Fruit fly (Drosophila melanogaster) whole organism, embryonic: ENCODE results near the gene CG43367.

Source experiments
- CG10274 ChIP-seq: fragments of 200-800 bp; sonication (Bioruptor generic); optimal IDR thresholded peaks from 3 replicates; lab custom pipeline; 2017; ENCODE audit warnings: missing biosample characterization, mild to moderate bottlenecking, missing genetic modification characterization
- CG11085 ChIP-seq: fragments of 200-800 bp; sonication (Bioruptor generic); IDR thresholded peaks from 2 replicates; pipeline ENCODE4 v1.3.6; 2022; ENCODE audit warnings: missing biosample characterization, missing genetic modification characterization
- CG12071 ChIP-seq: fragments of 200-800 bp; sonication (Bioruptor generic); optimal IDR thresholded peaks from 3 replicates; lab custom pipeline; 2018; ENCODE audit warnings: missing biosample characterization, mild to moderate bottlenecking, missing genetic modification characterization
- CG12104 ChIP-seq: fragments of 200-800 bp; sonication (Bioruptor generic); optimal IDR thresholded peaks from 3 replicates; lab custom pipeline; 2016; ENCODE audit warnings: missing biosample characterization, missing genetic modification characterization
- CG13123 ChIP-seq: fragments of 200-800 bp; sonication (Bioruptor generic); optimal IDR thresholded peaks from 2 replicates; lab custom pipeline; 2016; ENCODE audit warnings: missing biosample characterization, missing genetic modification characterization
- CG14441 ChIP-seq: fragments of 200-800 bp; sonication (Bioruptor generic); IDR thresholded peaks from 2 replicates; pipeline ENCODE4 v1.3.6; 2022; ENCODE audit warnings: missing biosample characterization, missing genetic modification characterization
- CG14710 ChIP-seq: fragments of 200-800 bp; sonication (Bioruptor generic); optimal IDR thresholded peaks from 3 replicates; lab custom pipeline; 2019; ENCODE audit warnings: missing biosample characterization, mild to moderate bottlenecking, missing genetic modification characterization, moderate library complexity
- CG14860 ChIP-seq: fragments of 200-800 bp; sonication (Bioruptor generic); IDR thresholded peaks from 3 replicates; pipeline ENCODE4 v1.3.6; 2022; ENCODE audit warnings: missing biosample characterization, missing genetic modification characterization; ENCODE audit not compliant: partially characterized antibody
- CG17186 ChIP-seq: fragments of 200-800 bp; sonication (Bioruptor generic); optimal IDR thresholded peaks from 3 replicates; lab custom pipeline; 2017; ENCODE audit warnings: missing biosample characterization, missing genetic modification reagents, missing genetic modification characterization
- CG17361 ChIP-seq: fragments of 200-800 bp; sonication (Bioruptor generic); IDR thresholded peaks from 3 replicates; pipeline ENCODE4 v1.3.6; 2022; ENCODE audit warnings: missing biosample characterization, missing genetic modification characterization
- CG17568 ChIP-seq: fragments of 200-800 bp; sonication (Bioruptor generic); optimal IDR thresholded peaks from 2 replicates; lab custom pipeline; 2018; ENCODE audit warnings: missing biosample characterization, mild to moderate bottlenecking, missing genetic modification characterization, moderate library complexity
- CG18011 ChIP-seq: fragments of 200-800 bp; sonication (Bioruptor generic); optimal IDR thresholded peaks from 2 replicates; lab custom pipeline; 2017; ENCODE audit warnings: missing biosample characterization, missing genetic modification characterization, mild to moderate bottlenecking, moderate library complexity, missing genotype
- CG2199 ChIP-seq: fragments of 200-800 bp; sonication (Bioruptor generic); IDR thresholded peaks from 3 replicates; pipeline ENCODE4 v1.3.6; 2022; ENCODE audit warnings: missing biosample characterization, missing genetic modification characterization
- CG31365 ChIP-seq: fragments of 200-800 bp; sonication (Bioruptor generic); optimal IDR thresholded peaks from 2 replicates; lab custom pipeline; 2018; ENCODE audit warnings: missing biosample characterization, mild to moderate bottlenecking, missing genetic modification characterization
- CG3281 ChIP-seq: fragments of 200-800 bp; sonication (Bioruptor generic); optimal IDR thresholded peaks from 3 replicates; lab custom pipeline; 2017; ENCODE audit warnings: missing biosample characterization, mild to moderate bottlenecking, missing genetic modification characterization
- CG3838 ChIP-seq: fragments of 200-800 bp; sonication (Bioruptor generic); optimal IDR thresholded peaks from 3 replicates; lab custom pipeline; 2016; ENCODE audit warnings: missing biosample characterization, missing genetic modification characterization
- CG3995 ChIP-seq: fragments of 200-800 bp; sonication (Bioruptor generic); optimal IDR thresholded peaks from 3 replicates; lab custom pipeline; 2016; ENCODE audit warnings: missing biosample characterization, missing genetic modification characterization
- CG6254 ChIP-seq: fragments of 200-800 bp; sonication (Bioruptor generic); optimal IDR thresholded peaks from 3 replicates; lab custom pipeline; 2017; ENCODE audit warnings: mild to moderate bottlenecking, missing biosample characterization, missing genetic modification reagents, missing genetic modification characterization
- CG6813 ChIP-seq: fragments of 200-800 bp; sonication (Bioruptor generic); optimal IDR thresholded peaks from 2 replicates; lab custom pipeline; 2017; ENCODE audit warnings: missing biosample characterization, missing genetic modification characterization, mild to moderate bottlenecking, moderate library complexity, missing genetic modification reagents
- CG6854 ChIP-seq: fragments of 200-800 bp; sonication (Bioruptor generic); optimal IDR thresholded peaks from 3 replicates; lab custom pipeline; 2017; ENCODE audit warnings: missing biosample characterization, mild to moderate bottlenecking, missing genetic modification characterization
- CG9797 ChIP-seq: fragments of 200-800 bp; sonication (Bioruptor generic); optimal IDR thresholded peaks from 3 replicates; lab custom pipeline; 2018; ENCODE audit warnings: missing biosample characterization, mild to moderate bottlenecking, missing genetic modification characterization
- Dbx ChIP-seq: fragments of 200-800 bp; sonication (Bioruptor generic); IDR thresholded peaks from 3 replicates; pipeline ENCODE4 v1.3.6; 2022; ENCODE audit warnings: missing biosample characterization, missing genetic modification characterization
- Deaf1 ChIP-seq: fragments of 200-800 bp; optimal IDR thresholded peaks from 3 replicates; lab custom pipeline; 2019; ENCODE audit warnings: missing biosample characterization, mild to moderate bottlenecking, missing genetic modification characterization, moderate library complexity
- Hand ChIP-seq: fragments of 200-800 bp; sonication (Bioruptor generic); optimal IDR thresholded peaks from 2 replicates; lab custom pipeline; 2017; ENCODE audit warnings: mild to moderate bottlenecking, missing biosample characterization, missing genetic modification reagents, missing genetic modification characterization
- Hr78 ChIP-seq, 2 experiments: fragments of 200-800 bp in 1 of 2; fragments of >200 bp in 1 of 2; sonication (Bioruptor generic) in 1 of 2; optimal IDR thresholded peaks; 2 replicates each; lab custom pipeline; 2017 to 2019; ENCODE audit warnings: missing biosample characterization in 2 of 2, missing genetic modification characterization in 2 of 2, mild to moderate bottlenecking in 1 of 2, moderate library complexity in 1 of 2
- Jarid2 ChIP-seq: fragments of 200-800 bp; sonication (Bioruptor generic); optimal IDR thresholded peaks from 3 replicates; lab custom pipeline; 2017; ENCODE audit warnings: mild to moderate bottlenecking, missing biosample characterization, missing genetic modification reagents, missing genetic modification characterization
- MESR4 ChIP-seq: fragments of 200-800 bp; sonication (Bioruptor generic); optimal IDR thresholded peaks from 2 replicates; lab custom pipeline; 2018; ENCODE audit warnings: missing biosample characterization, mild to moderate bottlenecking, missing genetic modification characterization, moderate library complexity
- Neu2 ChIP-seq: fragments of 200-800 bp; sonication (Bioruptor generic); optimal IDR thresholded peaks from 3 replicates; lab custom pipeline; 2016; ENCODE audit warnings: missing biosample characterization, missing genetic modification characterization, borderline replicate concordance
- ara ChIP-seq: fragments of 200-800 bp; sonication (Bioruptor generic); IDR thresholded peaks from 2 replicates; pipeline ENCODE4 v1.3.6; 2022; ENCODE audit warnings: missing biosample characterization, missing genetic modification characterization
- ase ChIP-seq: fragments of 200-800 bp; sonication (Bioruptor generic); IDR thresholded peaks from 3 replicates; pipeline ENCODE4 v1.3.6; 2022; ENCODE audit warnings: missing biosample characterization, missing genetic modification characterization
- bbx ChIP-seq: fragments of 200-800 bp; sonication (Bioruptor generic); IDR thresholded peaks from 2 replicates; pipeline ENCODE4 v1.3.6; 2022; ENCODE audit warnings: missing biosample characterization, missing genetic modification characterization; ENCODE audit not compliant: partially characterized antibody
- bsh ChIP-seq, 2 experiments: fragments of 200-800 bp; sonication (Bioruptor generic); optimal IDR thresholded peaks; 2 replicates each; lab custom pipeline; 2017 to 2018; ENCODE audit warnings: mild to moderate bottlenecking in 2 of 2, missing biosample characterization in 2 of 2, missing genetic modification characterization in 2 of 2, moderate library complexity in 1 of 2
- dmrt99B ChIP-seq: fragments of 200-800 bp; sonication (Bioruptor generic); optimal IDR thresholded peaks from 2 replicates; lab custom pipeline; 2018; ENCODE audit warnings: missing biosample characterization, mild to moderate bottlenecking, missing genetic modification characterization, moderate library complexity
- dysf ChIP-seq: fragments of 200-800 bp; sonication (Bioruptor generic); IDR thresholded peaks from 3 replicates; pipeline ENCODE4 v1.3.6; 2022; ENCODE audit warnings: missing biosample characterization, missing genetic modification characterization
- eyg ChIP-seq: fragments of 200-800 bp; sonication (Bioruptor generic); optimal IDR thresholded peaks from 3 replicates; lab custom pipeline; 2016; ENCODE audit warnings: missing biosample characterization, missing genetic modification characterization
- fd96Cb ChIP-seq: fragments of 200-800 bp; sonication (Bioruptor generic); optimal IDR thresholded peaks from 2 replicates; lab custom pipeline; 2018; ENCODE audit warnings: missing biosample characterization, mild to moderate bottlenecking, missing genetic modification characterization, moderate library complexity
- fru ChIP-seq: fragments of >200 bp; optimal IDR thresholded peaks from 2 replicates; lab custom pipeline; 2017
- gem ChIP-seq: fragments of 200-800 bp; sonication (Bioruptor generic); optimal IDR thresholded peaks from 2 replicates; lab custom pipeline; 2019; ENCODE audit warnings: missing biosample characterization, mild to moderate bottlenecking, missing genetic modification characterization, moderate library complexity
- gsb ChIP-seq: fragments of 200-800 bp; sonication (Bioruptor generic); IDR thresholded peaks from 2 replicates; pipeline ENCODE4 v1.3.6; 2022; ENCODE audit warnings: missing biosample characterization, missing genetic modification characterization
- h ChIP-seq: fragments of >200 bp; optimal IDR thresholded peaks from 2 replicates; lab custom pipeline; 2017
- inv ChIP-seq: fragments of 200-800 bp; sonication (Bioruptor generic); IDR thresholded peaks from 2 replicates; pipeline ENCODE4 v1.3.6; 2022; ENCODE audit warnings: missing biosample characterization, missing genetic modification characterization; ENCODE audit not compliant: partially characterized antibody
- jigr1 ChIP-seq: fragments of 200-800 bp; sonication (Bioruptor generic); IDR thresholded peaks from 3 replicates; pipeline ENCODE4 v1.3.6; 2022; ENCODE audit warnings: missing biosample characterization, missing genetic modification characterization
- nom ChIP-seq: fragments of 200-800 bp; sonication (Bioruptor generic); optimal IDR thresholded peaks from 2 replicates; lab custom pipeline; 2017; ENCODE audit warnings: missing biosample characterization, missing genetic modification characterization, mild to moderate bottlenecking, moderate library complexity, missing genetic modification reagents
- pzg ChIP-seq: fragments of 200-800 bp; sonication (Bioruptor generic); optimal IDR thresholded peaks from 3 replicates; lab custom pipeline; 2018; ENCODE audit warnings: missing biosample characterization, mild to moderate bottlenecking, missing genetic modification characterization, moderate library complexity
- seq ChIP-seq: fragments of 200-800 bp; sonication (Bioruptor generic); IDR thresholded peaks from 2 replicates; pipeline ENCODE4 v1.3.6; 2022; ENCODE audit warnings: missing biosample characterization, missing genetic modification characterization
- shn ChIP-seq: fragments of 200-800 bp; sonication (Bioruptor generic); optimal IDR thresholded peaks from 3 replicates; lab custom pipeline; 2016; ENCODE audit warnings: missing biosample characterization, missing genetic modification characterization
- sob ChIP-seq: fragments of 200-800 bp; sonication (Bioruptor generic); IDR thresholded peaks from 2 replicates; pipeline ENCODE4 v1.3.6; 2022; ENCODE audit warnings: missing biosample characterization, missing genetic modification characterization
- sr ChIP-seq: fragments of 200-800 bp; sonication (Bioruptor generic); IDR thresholded peaks from 3 replicates; pipeline ENCODE4 v1.3.6; 2022; ENCODE audit warnings: missing biosample characterization, missing genetic modification characterization
- zf30C ChIP-seq: fragments of 200-800 bp; sonication (Bioruptor generic); optimal IDR thresholded peaks from 3 replicates; lab custom pipeline; 2018; ENCODE audit warnings: missing biosample characterization, mild to moderate bottlenecking, missing genetic modification characterization

The CG43367 gene

dm6 chr3L:4230357-4230901 lies 36.6 kb downstream of the CG43367 start (continued):
- peak; percentile 97 for TF ChIP-seq fd96Cb
- peak; percentile 97 for TF ChIP-seq CG14710 (tag; lab: Kevin White, UChicago)
- peak; percentile 85 for TF ChIP-seq CG12104 (GFP tag; lab: Kevin White, UChicago)
- TF ChIP-seq dysf (GFP tag; lab: Robert Waterston, UW), result peak; percentile 90
- TF ChIP-seq sob, result peak; percentile 80
- no peak for TF ChIP-seq CG14860 (GFP tag; lab: Robert Waterston, UW)
- peak; percentile 93 for TF ChIP-seq ara
- TF ChIP-seq inv (GFP tag; lab: Robert Waterston, UW), result no peak
- TF ChIP-seq CG3995 (GFP tag; lab: Kevin White, UChicago), result peak; percentile 26
- TF ChIP-seq gsb, result 0 out of 2 replicates have a peak, but pooled peaks have one; percentile 36
- peak; percentile 76; the same call in 2 of the 3 replicates for TF ChIP-seq CG2199 (GFP tag; lab: Robert Waterston, UW)
- TF ChIP-seq dmrt99B (tag; lab: Kevin White, UChicago), result peak; percentile 97
- TF ChIP-seq CG17186 (GFP tag; lab: Kevin White, UChicago), result peak; percentile 79
- TF ChIP-seq CG31365, result peak; percentile 74
- TF ChIP-seq Deaf1 (tag; lab: Kevin White, UChicago), result peak; percentile 64
- TF ChIP-seq Jarid2 (GFP tag; lab: Kevin White, UChicago), result peak; percentile 69
- peak; percentile 88 for TF ChIP-seq CG6813 (GFP tag; lab: Kevin White, UChicago)
- TF ChIP-seq CG11085 (GFP tag; lab: Robert Waterston, UW), result peak; percentile 39; the same call in 1 of the 2 replicates
- peak; percentile 95 for TF ChIP-seq shn (GFP tag; lab: Kevin White, UChicago)
- TF ChIP-seq CG17568 (GFP tag; lab: Kevin White, UChicago), result peak; percentile 87
- peak; percentile 89 for TF ChIP-seq nom (GFP tag; lab: Kevin White, UChicago)
- TF ChIP-seq zf30C (GFP tag; lab: Kevin White, UChicago), result peak; percentile 99
- TF ChIP-seq Dbx (GFP tag; lab: Robert Waterston, UW), result no peak
- peak; percentile 96 for TF ChIP-seq gem (tag; lab: Kevin White, UChicago)
- TF ChIP-seq CG6854 (GFP tag; lab: Kevin White, UChicago), result peak; percentile 61
- peak; percentile 72 for TF ChIP-seq CG3838 (GFP tag; lab: Kevin White, UChicago)
- TF ChIP-seq pzg (GFP tag; lab: Kevin White, UChicago), result no peak
- TF ChIP-seq Hr78 (GFP tag; optimal IDR thresholded peaks at IDR 0.05; lab: Kevin White, UChicago), result peak in 1 of 2 experiments; percentile 88
- peak; percentile 58 for TF ChIP-seq CG3281 (GFP tag; lab: Kevin White, UChicago)
- TF ChIP-seq CG14441 (GFP tag; lab: Robert Waterston, UW), result peak; percentile 83
- peak; percentile 95 for TF ChIP-seq CG6254 (GFP tag; lab: Kevin White, UChicago)
- TF ChIP-seq bbx (GFP tag; lab: Robert Waterston, UW), result no peak
- no peak for TF ChIP-seq fru (lab: Kevin White, UChicago)
- TF ChIP-seq ase (GFP tag; lab: Robert Waterston, UW), result peak; percentile 88; the same call in 2 of the 3 replicates
- TF ChIP-seq CG18011 (GFP tag; lab: Kevin White, UChicago), result peak; percentile 38
- TF ChIP-seq h, result no peak
- peak; percentile 97 for TF ChIP-seq CG17361
- peak; percentile 46 for TF ChIP-seq MESR4
- 0 out of 3 replicates have a peak, but pooled peaks have one; percentile 29 for TF ChIP-seq sr (GFP tag; lab: Robert Waterston, UW)
- peak; percentile 75 for TF ChIP-seq CG10274 (GFP tag; lab: Kevin White, UChicago)
- peak; percentile 57 for TF ChIP-seq Hand (GFP tag; lab: Kevin White, UChicago)
- TF ChIP-seq CG9797, result peak; percentile 42
- TF ChIP-seq CG12071, result peak; percentile 83
- TF ChIP-seq CG13123 (GFP tag; lab: Kevin White, UChicago), result peak; percentile 83
- peak; percentile 87 to 96 for TF ChIP-seq bsh (GFP tag; optimal IDR thresholded peaks at IDR 0.05; lab: Kevin White, UChicago)
- TF ChIP-seq jigr1 (GFP tag; lab: Robert Waterston, UW), result peak; percentile 89
- peak; percentile 93 for TF ChIP-seq Neu2 (GFP tag; lab: Kevin White, UChicago)
- TF ChIP-seq seq (GFP tag; lab: Robert Waterston, UW), result peak; percentile 77
- TF ChIP-seq eyg (GFP tag; lab: Kevin White, UChicago), result peak; percentile 76
